Worm (Caenorhabditis elegans): ENCODE results near the gene ufl-1.
A peak's percentile ranks its signal among the peaks of the same experiment; 100 is the strongest.

The ufl-1 gene

ce11 chrIV:7039476-7040261 is 3.0 kb upstream of the ufl-1 start, which contains the start of the genes cogc-2 and klp-18:
cogc-2 (minus strand) TSS chrIV:7039580.
klp-18 (plus strand) TSS chrIV:7040211.
- TF ChIP-seq zip-5 (tag; optimal IDR thresholded peaks at IDR 0.05) (peak; percentile 18), hlh-30 (tag; optimal IDR thresholded peaks at IDR 0.05; ENCODE audit: insufficient read depth) (peak; percentile 71), ceh-45 (GFP tag; IDR thresholded peaks at IDR 0.05) (0 out of 2 replicates have a peak, but pooled peaks have one; percentile 15), ceh-48 (tag; optimal IDR thresholded peaks at IDR 0.05) (peak; percentile 20), pros-1 (tag; optimal IDR thresholded peaks at IDR 0.05) (no peak), T23F11.4 (GFP tag; optimal IDR thresholded peaks at IDR 0.05) (no peak), hlh-8 (tag; optimal IDR thresholded peaks at IDR 0.05) (peak; percentile 44), lin-11 (tag; optimal IDR thresholded peaks at IDR 0.05) (peak; percentile 29), ceh-24 (tag; optimal IDR thresholded peaks at IDR 0.05) (no peak), Y22D7AL.16 (tag; optimal IDR thresholded peaks at IDR 0.05) (peak; percentile 22), nhr-232 (tag; optimal IDR thresholded peaks at IDR 0.05) (peak; percentile 18), sox-2 (GFP tag; IDR thresholded peaks at IDR 0.05) (no peak), odd-2 (tag; optimal IDR thresholded peaks at IDR 0.05) (peak; percentile 16), nfya-1 (tag; optimal IDR thresholded peaks at IDR 0.05) (peak; percentile 76), unc-3 (GFP tag; conservative IDR thresholded peaks at IDR 0.05) (no peak), unc-3 (tag; optimal IDR thresholded peaks at IDR 0.05) (peak; percentile 45), ceh-22 (tag; optimal IDR thresholded peaks at IDR 0.05) (no peak), ceh-34 (tag; optimal IDR thresholded peaks at IDR 0.05) (peak; percentile 44), pqm-1 (tag; optimal IDR thresholded peaks at IDR 0.05) (no peak), hlh-13 (GFP tag; optimal IDR thresholded peaks at IDR 0.05) (no peak), elt-4 (tag; optimal IDR thresholded peaks at IDR 0.05) (no peak), ceh-18 (tag; optimal IDR thresholded peaks at IDR 0.05) (peak; percentile 45), madf-2 (tag; optimal IDR thresholded peaks at IDR 0.05) (peak; percentile 30), ahr-1 (tag; optimal IDR thresholded peaks at IDR 0.05) (peak; percentile 47), ama-1 (optimal IDR thresholded peaks at IDR 0.05) (no peak), ceh-14 (tag; optimal IDR thresholded peaks at IDR 0.05) (peak; percentile 62), ceh-19 (GFP tag; optimal IDR thresholded peaks at IDR 0.05) (no peak), unc-55 (GFP tag; optimal IDR thresholded peaks at IDR 0.05) (no peak), pha-2 (tag; optimal IDR thresholded peaks at IDR 0.05) (peak; percentile 52), ceh-6 (GFP tag; optimal IDR thresholded peaks at IDR 0.05) (peak; percentile 45), ets-4 (tag; optimal IDR thresholded peaks at IDR 0.05) (peak; percentile 24), gmeb-2 (tag; optimal IDR thresholded peaks at IDR 0.05) (peak; percentile 72), pax-1 (tag; optimal IDR thresholded peaks at IDR 0.05) (peak; percentile 46), dve-1 (tag; optimal IDR thresholded peaks at IDR 0.05) (no peak), ztf-16 (tag; optimal IDR thresholded peaks at IDR 0.05) (peak; percentile 58), C38D4.7 (GFP tag; optimal IDR thresholded peaks at IDR 0.05) (peak; percentile 24), eyg-1 (tag; optimal IDR thresholded peaks at IDR 0.05) (no peak), npax-4 (tag; optimal IDR thresholded peaks at IDR 0.05) (peak; percentile 19), ref-2 (tag; optimal IDR thresholded peaks at IDR 0.05) (peak; percentile 78), hlh-6 (tag; optimal IDR thresholded peaks at IDR 0.05) (no peak), pha-4 (tag; optimal IDR thresholded peaks at IDR 0.05) (no peak), F13H6.1 (tag; optimal IDR thresholded peaks at IDR 0.05) (no peak), ceh-31 (tag; optimal IDR thresholded peaks at IDR 0.05) (peak; percentile 71), sox-4 (tag; optimal IDR thresholded peaks at IDR 0.05) (peak; percentile 67), ceh-2 (tag; optimal IDR thresholded peaks at IDR 0.05) (peak; percentile 77), nhr-11 (tag; optimal IDR thresholded peaks at IDR 0.05) (no peak), ceh-9 (tag; optimal IDR thresholded peaks at IDR 0.05) (no peak), elt-2 (tag; optimal IDR thresholded peaks at IDR 0.05) (peak; percentile 80), syd-9 (tag; optimal IDR thresholded peaks at IDR 0.05) (no peak), unc-86 (tag; optimal IDR thresholded peaks at IDR 0.05) (peak; percentile 48), dmd-4 (tag; optimal IDR thresholded peaks at IDR 0.05; ENCODE audit: borderline replicate concordance) (no peak), K09A11.1 (tag; optimal IDR thresholded peaks at IDR 0.05; ENCODE audit: insufficient read depth) (peak; percentile 53)

Measured in whole organism, late embryonic.